Fruit fly (Drosophila melanogaster): ENCODE measurements around the gene sky.

The sky gene

DNA sequence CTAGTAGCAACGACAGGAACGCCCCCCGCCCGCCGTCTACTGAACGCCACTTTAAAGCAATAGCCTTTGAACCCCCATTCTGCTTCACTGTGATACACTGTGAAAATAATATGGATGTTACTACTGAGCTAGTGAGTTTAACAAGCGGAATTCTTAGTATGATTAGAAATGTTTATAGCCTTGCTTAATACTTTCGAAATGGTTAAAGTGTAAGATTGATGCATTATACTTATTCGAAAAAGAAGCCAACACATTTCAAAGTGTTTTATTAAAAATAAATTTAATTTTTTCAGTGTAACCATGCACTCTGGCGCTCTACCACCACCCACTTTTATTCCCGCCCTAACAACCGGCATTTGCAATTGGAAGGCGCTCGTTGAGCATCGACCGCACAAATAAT, 25.6 kb upstream of the sky start:
- TF ChIP-seq tai (GFP tag; optimal IDR thresholded peaks at IDR 0.05) = no peak
- no peak for TF ChIP-seq Hnf4 (GFP tag; optimal IDR thresholded peaks at IDR 0.05)
- no peak for TF ChIP-seq CG9705 (GFP tag; optimal IDR thresholded peaks at IDR 0.05)
- TF ChIP-seq Dfd (GFP tag; optimal IDR thresholded peaks at IDR 0.05) = no peak
- no peak for TF ChIP-seq Myc (optimal IDR thresholded peaks at IDR 0.05)
- no peak for TF ChIP-seq Jra (GFP tag; optimal IDR thresholded peaks at IDR 0.05)
- TF ChIP-seq rgr (GFP tag; optimal IDR thresholded peaks at IDR 0.05) = no peak
- no peak for TF ChIP-seq dl (GFP tag; optimal IDR thresholded peaks at IDR 0.05; ENCODE audit: insufficient read depth in 1 of 2, partially characterized antibody in 2 of 2)
- no peak for TF ChIP-seq GATAd (GFP tag; optimal IDR thresholded peaks at IDR 0.05)
- TF ChIP-seq Mio (GFP tag; optimal IDR thresholded peaks at IDR 0.05) = no peak
- peak; percentile 16 for TF ChIP-seq ey (GFP tag; optimal IDR thresholded peaks at IDR 0.05)
- peak; percentile 14 for TF ChIP-seq h (GFP tag; optimal IDR thresholded peaks at IDR 0.05)
- TF ChIP-seq fru (GFP tag; optimal IDR thresholded peaks at IDR 0.05) = peak; percentile 19
- TF ChIP-seq brk (GFP tag; optimal IDR thresholded peaks at IDR 0.05) = no peak
- no peak for TF ChIP-seq Sp1 (GFP tag; optimal IDR thresholded peaks at IDR 0.05)
- TF ChIP-seq br (GFP tag; optimal IDR thresholded peaks at IDR 0.05) = no peak
- TF ChIP-seq Abd-B (GFP tag; optimal IDR thresholded peaks at IDR 0.05) = no peak
- no peak for TF ChIP-seq jim (GFP tag; optimal IDR thresholded peaks at IDR 0.05)
- no peak for TF ChIP-seq OdsH (GFP tag; optimal IDR thresholded peaks at IDR 0.05)
- no peak for TF ChIP-seq CG32264 (GFP tag; optimal IDR thresholded peaks at IDR 0.05)
- TF ChIP-seq Rel (GFP tag; optimal IDR thresholded peaks at IDR 0.05) = no peak
- no peak for TF ChIP-seq Rel (tag; optimal IDR thresholded peaks at IDR 0.05)
- TF ChIP-seq CrebA (GFP tag; optimal IDR thresholded peaks at IDR 0.05; ENCODE audit: borderline replicate concordance) = no peak
- TF ChIP-seq woc (GFP tag; optimal IDR thresholded peaks at IDR 0.05) = no peak
- TF ChIP-seq sv (GFP tag; optimal IDR thresholded peaks at IDR 0.05) = no peak
- peak in 1 of 2 experiments; percentile 20 for TF ChIP-seq foxo (GFP tag; optimal IDR thresholded peaks at IDR 0.05)
- no peak for TF ChIP-seq sage (GFP tag; optimal IDR thresholded peaks at IDR 0.05)
- no peak for TF ChIP-seq psq (GFP tag; optimal IDR thresholded peaks at IDR 0.05)

DNA sequence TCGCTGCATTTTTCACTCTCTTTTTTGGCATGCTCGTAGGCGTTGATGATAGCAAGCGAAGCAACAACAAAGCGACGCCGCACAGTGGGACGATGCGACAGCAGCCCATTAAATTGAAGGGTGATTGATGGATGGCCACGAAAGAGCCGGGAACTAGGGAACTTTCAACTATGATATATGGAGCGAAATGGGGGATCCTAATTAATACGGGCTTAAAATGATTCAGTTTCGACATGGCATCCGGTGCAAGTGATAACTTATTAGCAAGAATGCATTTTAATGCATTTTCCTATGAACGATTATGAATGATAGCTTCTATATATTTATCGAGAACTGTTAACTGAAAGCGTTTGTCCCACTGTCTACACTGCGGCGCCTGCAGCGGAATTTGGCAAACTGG, 24.4 kb upstream of the sky start:
- no peak for TF ChIP-seq CG32264 (GFP tag; optimal IDR thresholded peaks at IDR 0.05)
- no peak for TF ChIP-seq psq (GFP tag; optimal IDR thresholded peaks at IDR 0.05)
- TF ChIP-seq dsf (GFP tag; optimal IDR thresholded peaks at IDR 0.05; ENCODE audit: borderline replicate concordance) = no peak
- no peak for TF ChIP-seq Abd-B (GFP tag; optimal IDR thresholded peaks at IDR 0.05)
- no peak for TF ChIP-seq GATAd (GFP tag; optimal IDR thresholded peaks at IDR 0.05)
- no peak for TF ChIP-seq dmrt93B (GFP tag; optimal IDR thresholded peaks at IDR 0.05)
- TF ChIP-seq tai (GFP tag; optimal IDR thresholded peaks at IDR 0.05) = no peak
- no peak for TF ChIP-seq sv (GFP tag; optimal IDR thresholded peaks at IDR 0.05)
- no peak for TF ChIP-seq Myc (optimal IDR thresholded peaks at IDR 0.05)
- TF ChIP-seq HLH106 (tag; optimal IDR thresholded peaks at IDR 0.05) = no peak
- TF ChIP-seq fru (GFP tag; optimal IDR thresholded peaks at IDR 0.05) = no peak
- TF ChIP-seq OdsH (GFP tag; optimal IDR thresholded peaks at IDR 0.05) = no peak
- TF ChIP-seq Hr78 (GFP tag; optimal IDR thresholded peaks at IDR 0.05) = no peak
- TF ChIP-seq h (GFP tag; optimal IDR thresholded peaks at IDR 0.05) = no peak

- TF ChIP-seq Dfd (GFP tag; optimal IDR thresholded peaks at IDR 0.05) (peak; percentile 60), Sp1 (GFP tag; optimal IDR thresholded peaks at IDR 0.05) (no peak)
Measured at dm6 chr2L:20942206-20942863, 23.6 kb upstream of the sky start.

DNA sequence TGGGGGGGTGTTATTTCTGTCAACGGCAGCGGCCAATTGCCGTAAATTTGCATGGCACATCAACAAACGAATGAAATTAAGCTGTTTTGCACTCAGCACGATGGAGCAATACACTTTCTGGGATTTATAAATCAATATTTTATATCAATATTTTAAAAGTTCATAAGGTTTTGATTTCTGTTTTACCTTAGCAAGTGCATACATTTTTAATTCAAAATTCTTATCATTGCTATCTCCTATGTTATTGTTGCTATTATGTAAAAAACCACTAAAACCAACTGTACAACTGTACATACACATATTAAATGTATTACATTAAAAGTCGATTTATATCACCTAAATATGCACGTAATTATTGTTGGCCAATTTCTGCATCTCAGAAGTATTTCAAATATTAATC, 22.0 kb upstream of the sky start:
- TF ChIP-seq CG9705 (GFP tag; optimal IDR thresholded peaks at IDR 0.05) = no peak
- TF ChIP-seq Hr83 (GFP tag; optimal IDR thresholded peaks at IDR 0.05; ENCODE audit: poor library complexity, severe bottlenecking) = no peak
- no peak for TF ChIP-seq Dfd (GFP tag; optimal IDR thresholded peaks at IDR 0.05)
- no peak for TF ChIP-seq dmrt93B (GFP tag; optimal IDR thresholded peaks at IDR 0.05)
- TF ChIP-seq Myc (optimal IDR thresholded peaks at IDR 0.05) = no peak
- no peak for TF ChIP-seq brk (GFP tag; optimal IDR thresholded peaks at IDR 0.05)
- no peak for TF ChIP-seq CG32264 (GFP tag; optimal IDR thresholded peaks at IDR 0.05)
- TF ChIP-seq N (GFP tag; optimal IDR thresholded peaks at IDR 0.05) = no peak
- no peak for TF ChIP-seq Jra (GFP tag; optimal IDR thresholded peaks at IDR 0.05)
- no peak for TF ChIP-seq h (GFP tag; optimal IDR thresholded peaks at IDR 0.05)
- no peak for TF ChIP-seq Sp1 (GFP tag; optimal IDR thresholded peaks at IDR 0.05)
- TF ChIP-seq Hnf4 (GFP tag; optimal IDR thresholded peaks at IDR 0.05) = no peak
- TF ChIP-seq jim (GFP tag; optimal IDR thresholded peaks at IDR 0.05) = no peak
- TF ChIP-seq lola (GFP tag; optimal IDR thresholded peaks at IDR 0.05) = no peak
- TF ChIP-seq foxo (GFP tag; optimal IDR thresholded peaks at IDR 0.05) = no peak
